Fruit fly (Drosophila melanogaster): ENCODE data around the gene CG18273.

dm6 chrX:460447-460846 lies 26.9 kb downstream of the CG18273 start, which contains the start of gene ase:
- no peak for TF ChIP-seq CG5204 (GFP tag; optimal IDR thresholded peaks at IDR 0.05)
- no peak for TF ChIP-seq CG11617 (GFP tag; optimal IDR thresholded peaks at IDR 0.05)
- no peak for TF ChIP-seq Crg-1 (GFP tag; optimal IDR thresholded peaks at IDR 0.05)
- TF ChIP-seq CG14711 (tag; optimal IDR thresholded peaks at IDR 0.05): no peak
- TF ChIP-seq kay (GFP tag; ENCODE audit: borderline replicate concordance): no peak
- TF ChIP-seq ovo (GFP tag; optimal IDR thresholded peaks at IDR 0.05): no peak
- TF ChIP-seq toe (GFP tag; optimal IDR thresholded peaks at IDR 0.05): no peak
- no peak for TF ChIP-seq Mnt (GFP tag; optimal IDR thresholded peaks at IDR 0.05)
- TF ChIP-seq Clk (GFP tag; optimal IDR thresholded peaks at IDR 0.05): no peak
- TF ChIP-seq cic (GFP tag; optimal IDR thresholded peaks at IDR 0.05): no peak
- no peak for TF ChIP-seq CG7045 (GFP tag; optimal IDR thresholded peaks at IDR 0.05)
- TF ChIP-seq bab1 (GFP tag; optimal IDR thresholded peaks at IDR 0.05): no peak
- TF ChIP-seq CG1620 (GFP tag; optimal IDR thresholded peaks at IDR 0.05): no peak
